Worm (Caenorhabditis elegans) whole organism, L3 larva: ENCODE data around the gene F13A2.2.

ENCODE experiments used
- R02D3.7 ChIP-seq: fragments of 150-350 bp; optimal IDR thresholded peaks from 2 replicates; lab custom pipeline; 2014; ENCODE audit warnings: missing biosample characterization, missing genetic modification characterization
- aly-2 ChIP-seq: fragments of 150-350 bp; optimal IDR thresholded peaks from 2 replicates; lab custom pipeline; 2014; ENCODE audit warnings: missing biosample characterization, missing genetic modification characterization
- ama-1 ChIP-seq: fragments of 150-350 bp; optimal IDR thresholded peaks from 2 replicates; lab custom pipeline; 2018
- ceh-16 ChIP-seq: sonication (generic microtip); optimal IDR thresholded peaks from 2 replicates; lab custom pipeline; 2017; ENCODE audit warnings: missing biosample characterization, missing genetic modification characterization
- ceh-82 ChIP-seq: fragments of 150-350 bp; optimal IDR thresholded peaks from 2 replicates; lab custom pipeline; 2014; ENCODE audit warnings: missing biosample characterization, missing genetic modification characterization
- ceh-9 ChIP-seq: sonication (generic microtip); optimal IDR thresholded peaks from 2 replicates; lab custom pipeline; 2018; ENCODE audit warnings: missing biosample characterization, missing genetic modification characterization
- daf-12 ChIP-seq: fragments of 150-350 bp; optimal IDR thresholded peaks from 2 replicates; lab custom pipeline; 2014; ENCODE audit warnings: missing biosample characterization, missing genetic modification reagents, missing genetic modification characterization
- egl-27 ChIP-seq: sonication (generic microtip); optimal IDR thresholded peaks from 4 replicates; lab custom pipeline; 2017; ENCODE audit warnings: missing biosample characterization, missing genetic modification reagents, missing genetic modification characterization
- egl-5 ChIP-seq: fragments of 150-350 bp; optimal IDR thresholded peaks from 2 replicates; lab custom pipeline; 2017; ENCODE audit warnings: missing biosample characterization, missing genetic modification reagents, missing genetic modification characterization, inconsistent platforms
- elt-2 ChIP-seq: sonication (generic microtip); optimal IDR thresholded peaks from 2 replicates; lab custom pipeline; 2016; ENCODE audit warnings: missing genetic modification reagents, mild to moderate bottlenecking, missing genetic modification characterization, missing compliant biosample characterization
- elt-3 ChIP-seq, 3 experiments: fragments of 150-350 bp in 1 of 3; sonication (generic microtip) in 2 of 3; optimal IDR thresholded peaks; 2 replicates in 2 of 3; 4 replicates in 1 of 3; lab custom pipeline; 2014 to 2017; ENCODE audit warnings: missing biosample characterization in 3 of 3, missing genetic modification characterization in 3 of 3
- eor-1 ChIP-seq, 2 experiments: fragments of 150-350 bp; optimal IDR thresholded peaks; 2 replicates each; lab custom pipeline; 2014 to 2018; ENCODE audit warnings: missing biosample characterization in 2 of 2, missing genetic modification characterization in 2 of 2
- fkh-10 ChIP-seq: sonication (generic microtip); optimal IDR thresholded peaks from 2 replicates; lab custom pipeline; 2017; ENCODE audit warnings: missing biosample characterization, missing genetic modification reagents, missing genetic modification characterization
- fkh-2 ChIP-seq: fragments of 150-350 bp; optimal IDR thresholded peaks from 2 replicates; lab custom pipeline; 2014; ENCODE audit warnings: missing biosample characterization, missing genetic modification reagents, missing genetic modification characterization
- fos-1 ChIP-seq: fragments of 150-350 bp; optimal IDR thresholded peaks from 2 replicates; lab custom pipeline; 2014; ENCODE audit warnings: missing biosample characterization, missing genetic modification characterization
- hmg-11 ChIP-seq: sonication (generic microtip); optimal IDR thresholded peaks from 2 replicates; lab custom pipeline; 2016; ENCODE audit warnings: missing genetic modification characterization, missing compliant biosample characterization
- lin-15B ChIP-seq: fragments of 150-350 bp; optimal IDR thresholded peaks from 2 replicates; lab custom pipeline; 2014; ENCODE audit warnings: missing biosample characterization, missing genetic modification characterization
- lin-39 ChIP-seq: fragments of 150-350 bp; optimal IDR thresholded peaks from 2 replicates; lab custom pipeline; 2018; ENCODE audit warnings: missing biosample characterization, missing genetic modification reagents, missing genetic modification characterization
- lsy-12 ChIP-seq: sonication (generic microtip); optimal IDR thresholded peaks from 2 replicates; lab custom pipeline; 2016; ENCODE audit warnings: mild to moderate bottlenecking, missing genetic modification characterization, missing compliant biosample characterization
- mdl-1 ChIP-seq: fragments of 150-350 bp; optimal IDR thresholded peaks from 2 replicates; lab custom pipeline; 2014; ENCODE audit warnings: missing biosample characterization, missing genetic modification characterization
- nfya-1 ChIP-seq: sonication (generic microtip); optimal IDR thresholded peaks from 2 replicates; lab custom pipeline; 2017; ENCODE audit warnings: missing genetic modification characterization, mild to moderate bottlenecking, missing compliant biosample characterization, antibody characterized with exemption, moderate library complexity; ENCODE audit not compliant: insufficient read depth
- nhr-11 ChIP-seq: fragments of 150-350 bp; optimal IDR thresholded peaks from 2 replicates; lab custom pipeline; 2014; ENCODE audit warnings: missing biosample characterization, missing genetic modification characterization
- nhr-25 ChIP-seq: sonication (generic microtip); optimal IDR thresholded peaks from 2 replicates; lab custom pipeline; 2017; ENCODE audit warnings: missing biosample characterization, missing genetic modification characterization
- nhr-43 ChIP-seq: sonication (generic microtip); optimal IDR thresholded peaks from 2 replicates; lab custom pipeline; 2016; ENCODE audit warnings: mild to moderate bottlenecking, missing genetic modification characterization, missing compliant biosample characterization; ENCODE audit not compliant: poor library complexity, severe bottlenecking
- nhr-67 ChIP-seq: fragments of 150-350 bp; optimal IDR thresholded peaks from 2 replicates; lab custom pipeline; 2014; ENCODE audit warnings: missing biosample characterization, missing genetic modification characterization
- nhr-77 ChIP-seq: fragments of 150-350 bp; optimal IDR thresholded peaks from 2 replicates; lab custom pipeline; 2014; ENCODE audit warnings: missing biosample characterization, missing genetic modification characterization
- pha-4 ChIP-seq: fragments of 150-350 bp; optimal IDR thresholded peaks from 2 replicates; lab custom pipeline; 2014; ENCODE audit warnings: missing biosample characterization, missing genetic modification reagents, missing genetic modification characterization
- pqm-1 ChIP-seq: fragments of 150-350 bp; optimal IDR thresholded peaks from 2 replicates; lab custom pipeline; 2017; ENCODE audit warnings: missing biosample characterization, missing genetic modification characterization, inconsistent platforms
- skn-1 ChIP-seq: fragments of 150-350 bp; optimal IDR thresholded peaks from 2 replicates; lab custom pipeline; 2014; ENCODE audit warnings: missing biosample characterization, missing genetic modification characterization
- unc-39 ChIP-seq: sonication (generic microtip); optimal IDR thresholded peaks from 4 replicates; lab custom pipeline; 2017; ENCODE audit warnings: missing biosample characterization, missing genetic modification characterization
- unc-62 ChIP-seq: fragments of 150-350 bp; sonication (generic microtip); optimal IDR thresholded peaks from 4 replicates; lab custom pipeline; 2014; ENCODE audit warnings: missing biosample characterization, missing genetic modification reagents, missing genetic modification characterization
- zag-1 ChIP-seq: fragments of 150-350 bp; optimal IDR thresholded peaks from 2 replicates; lab custom pipeline; 2014; ENCODE audit warnings: missing biosample characterization, missing genetic modification characterization
- ztf-11 ChIP-seq: fragments of 150-350 bp; optimal IDR thresholded peaks from 2 replicates; lab custom pipeline; 2014; ENCODE audit warnings: missing biosample characterization, missing genetic modification characterization
- ztf-4 ChIP-seq: fragments of 150-350 bp; optimal IDR thresholded peaks from 2 replicates; lab custom pipeline; 2014; ENCODE audit warnings: missing biosample characterization, missing genetic modification characterization

Gene F13A2.2

ce11 chrV:4382298-4382697, 2.1 kb downstream of the F13A2.2 start, which contains the start of gene F13A2.1:
F13A2.1 (minus strand) TSS chrV:4382398.
- TF ChIP-seq ama-1 (lab: Kevin White, UChicago) (no peak), egl-27 (tag; lab: Kevin White, UChicago) (no peak), R02D3.7 (tag; lab: Kevin White, UChicago) (no peak), egl-5 (tag; lab: Kevin White, UChicago) (no peak), nhr-67 (tag; lab: Kevin White, UChicago) (no peak), lin-39 (no peak), unc-39 (tag; lab: Kevin White, UChicago) (no peak), aly-2 (tag; lab: Kevin White, UChicago) (no peak), zag-1 (tag; lab: Kevin White, UChicago) (no peak), lsy-12 (tag; lab: Kevin White, UChicago) (no peak), skn-1 (tag; lab: Kevin White, UChicago) (no peak), mdl-1 (tag; lab: Kevin White, UChicago) (no peak), fkh-2 (tag; lab: Kevin White, UChicago) (no peak), elt-2 (tag; lab: Kevin White, UChicago) (no peak), daf-12 (tag; lab: Kevin White, UChicago) (no peak), nhr-77 (no peak), nhr-43 (no peak), hmg-11 (tag; lab: Kevin White, UChicago) (no peak), pqm-1 (no peak)
- TF ChIP-seq, all 47 proteins: peak for 0

DNA sequence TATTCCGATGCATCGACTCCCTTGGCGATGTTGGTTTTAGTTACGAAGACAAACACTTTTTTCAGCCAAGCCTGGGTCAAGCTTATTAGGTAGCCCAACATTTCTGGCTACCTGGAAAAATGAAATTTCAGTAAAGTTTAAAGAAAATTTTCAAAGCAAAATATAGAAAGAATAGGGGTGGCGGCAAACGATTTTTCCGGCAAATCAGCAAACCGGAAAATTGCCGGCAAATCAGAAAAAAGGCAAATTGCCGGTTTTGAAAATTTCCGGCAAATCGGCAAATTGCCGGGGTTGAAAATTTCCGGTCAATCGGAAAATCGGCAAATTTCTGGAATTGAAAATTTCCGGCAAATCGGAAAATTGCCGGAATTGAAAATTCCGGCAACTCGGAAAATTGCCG, 6.8 kb downstream of the F13A2.2 start, which contains the start of gene F32D1.8:
TSS of gene F32D1.8 (minus strand) at position 101 of the 400 bp plus-strand sequence.
- TF ChIP-seq ztf-11 (tag; lab: Kevin White, UChicago) (no peak), mdl-1 (tag; lab: Kevin White, UChicago) (no peak), nhr-25 (tag; lab: Kevin White, UChicago) (no peak), daf-12 (tag; lab: Kevin White, UChicago) (no peak), lin-39 (no peak), fos-1 (tag; lab: Kevin White, UChicago) (no peak)

ce11 chrV:4375807-4376564, 8.4 kb downstream of the F13A2.2 start, which contains the start of gene F32D1.7:
F32D1.7 (minus strand) TSS chrV:4376173.
- TF ChIP-seq ceh-16 (tag; lab: Kevin White, UChicago) (no peak), zag-1 (tag; lab: Kevin White, UChicago) (no peak), nfya-1 (tag; lab: Kevin White, UChicago) (no peak), elt-3 (tag; optimal IDR thresholded peaks at IDR 0.05; lab: Kevin White, UChicago) (no peak), ceh-9 (tag; lab: Kevin White, UChicago) (no peak)

- no peak for TF ChIP-seq elt-3 (tag; optimal IDR thresholded peaks at IDR 0.05; lab: Kevin White, UChicago)
- no peak for TF ChIP-seq nhr-77
- TF ChIP-seq ztf-4, result no peak
- no peak for TF ChIP-seq fkh-10 (GFP tag; lab: Kevin White, UChicago)
- TF ChIP-seq lin-15B, result no peak
- no peak for TF ChIP-seq ceh-9 (tag; lab: Kevin White, UChicago)
- TF ChIP-seq ama-1 (lab: Kevin White, UChicago), result no peak
- no peak for TF ChIP-seq lsy-12 (tag; lab: Kevin White, UChicago)
- TF ChIP-seq ceh-16 (tag; lab: Kevin White, UChicago), result no peak
- TF ChIP-seq hmg-11 (tag; lab: Kevin White, UChicago), result no peak
- no peak for TF ChIP-seq eor-1 (tag; optimal IDR thresholded peaks at IDR 0.05; lab: Kevin White, UChicago)
- no peak for TF ChIP-seq unc-62
- TF ChIP-seq ceh-82 (tag; lab: Kevin White, UChicago), result no peak
- no peak for TF ChIP-seq pha-4 (tag; lab: Kevin White, UChicago)
- TF ChIP-seq R02D3.7 (tag; lab: Kevin White, UChicago), result no peak
- no peak for TF ChIP-seq nhr-11 (tag; lab: Kevin White, UChicago)
- TF ChIP-seq nfya-1 (tag; lab: Kevin White, UChicago), result no peak
Observed at ce11 chrV:4374625-4375024, 9.8 kb downstream of the F13A2.2 start, which contains the start of gene neg-1. neg-1 (minus strand) TSS chrV:4374874.
